Worm (Caenorhabditis elegans): Measurements from ENCODE around the gene haf-8.

haf-8 gene

DNA sequence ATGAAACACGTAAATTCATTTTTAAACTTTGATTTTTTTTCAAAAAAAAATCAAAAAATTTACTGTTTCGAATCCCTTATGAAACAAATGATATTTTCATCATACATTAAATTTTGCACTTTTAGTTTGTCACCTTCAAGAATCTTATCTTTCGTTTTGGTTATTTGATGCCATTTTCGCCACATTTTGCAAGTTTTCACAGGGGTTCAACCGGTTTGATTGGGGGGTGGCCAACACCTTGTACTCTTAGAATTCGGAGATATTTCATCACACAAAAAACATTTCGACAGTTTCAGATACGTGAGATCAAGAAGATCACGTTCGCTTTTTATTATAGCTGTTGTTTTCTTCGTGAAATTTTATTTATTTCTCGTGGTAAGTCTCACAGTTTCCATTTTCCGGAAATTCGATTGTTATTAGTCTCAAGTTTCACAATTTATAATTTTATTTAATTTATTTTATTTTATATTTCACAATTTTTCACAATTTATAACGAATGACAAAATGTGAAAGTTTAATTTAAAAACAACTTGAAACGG lies 22.6 kb downstream of the haf-8 start, which contains the start of gene Y57G11C.31:
Y57G11C.31 (plus strand) TSS at position 276 of the 539 bp plus-strand sequence.
- TF ChIP-seq cnd-1 (tag; optimal IDR thresholded peaks at IDR 0.05), result no peak
- no peak for TF ChIP-seq flh-1 (GFP tag; optimal IDR thresholded peaks at IDR 0.05)
- TF ChIP-seq sptf-1 (tag; optimal IDR thresholded peaks at IDR 0.05), result no peak
- TF ChIP-seq unc-120 (tag; optimal IDR thresholded peaks at IDR 0.05; ENCODE audit: poor library complexity, severe bottlenecking), result no peak
- TF ChIP-seq pha-4 (tag; optimal IDR thresholded peaks at IDR 0.05), result no peak
- TF ChIP-seq unc-62 (GFP tag; optimal IDR thresholded peaks at IDR 0.05), result no peak
- TF ChIP-seq ceh-83 (GFP tag; optimal IDR thresholded peaks at IDR 0.05), result no peak
- no peak for TF ChIP-seq mep-1 (tag; optimal IDR thresholded peaks at IDR 0.05)
- TF ChIP-seq lin-32 (GFP tag; optimal IDR thresholded peaks at IDR 0.05), result no peak
- no peak for TF ChIP-seq blmp-1 (tag; optimal IDR thresholded peaks at IDR 0.05)
- no peak for TF ChIP-seq nhr-76 (tag; optimal IDR thresholded peaks at IDR 0.05)
- TF ChIP-seq nhr-28 (tag; optimal IDR thresholded peaks at IDR 0.05), result no peak
- no peak for TF ChIP-seq ztf-11 (tag; optimal IDR thresholded peaks at IDR 0.05)
- no peak for TF ChIP-seq bed-3 (GFP tag; optimal IDR thresholded peaks at IDR 0.05)
- TF ChIP-seq ceh-39 (tag; optimal IDR thresholded peaks at IDR 0.05), result no peak
- no peak for TF ChIP-seq hlh-1 (tag; optimal IDR thresholded peaks at IDR 0.05)
- TF ChIP-seq nhr-237 (tag; optimal IDR thresholded peaks at IDR 0.05), result no peak
- TF ChIP-seq nhr-2 (tag; optimal IDR thresholded peaks at IDR 0.05), result no peak
- no peak for TF ChIP-seq zip-8 (tag; optimal IDR thresholded peaks at IDR 0.05)
- TF ChIP-seq ham-2 (GFP tag; optimal IDR thresholded peaks at IDR 0.05), result no peak

DNA sequence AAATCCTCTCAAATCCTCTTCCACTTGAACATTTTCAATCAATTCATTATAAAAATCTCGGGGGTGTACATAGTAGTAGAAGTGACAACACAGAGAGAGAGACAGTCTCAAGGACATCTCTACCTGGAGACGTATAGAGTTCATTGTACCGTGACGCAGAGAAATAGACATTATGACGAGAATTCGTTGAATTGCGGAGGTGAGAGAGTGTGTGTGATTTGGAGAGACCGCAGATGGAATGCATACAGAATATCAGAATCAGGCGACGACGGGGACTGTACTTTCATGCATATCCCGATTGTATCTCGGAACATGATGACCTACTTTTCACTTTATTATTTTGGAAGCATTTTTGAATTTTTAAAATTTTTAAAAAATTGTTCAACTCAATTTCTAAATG lies 24.0 kb downstream of the haf-8 start:
- TF ChIP-seq elt-1 (tag; optimal IDR thresholded peaks at IDR 0.05; ENCODE audit: borderline replicate concordance, insufficient read depth) (peak; percentile 32), nhr-2 (tag; optimal IDR thresholded peaks at IDR 0.05) (no peak)

DNA sequence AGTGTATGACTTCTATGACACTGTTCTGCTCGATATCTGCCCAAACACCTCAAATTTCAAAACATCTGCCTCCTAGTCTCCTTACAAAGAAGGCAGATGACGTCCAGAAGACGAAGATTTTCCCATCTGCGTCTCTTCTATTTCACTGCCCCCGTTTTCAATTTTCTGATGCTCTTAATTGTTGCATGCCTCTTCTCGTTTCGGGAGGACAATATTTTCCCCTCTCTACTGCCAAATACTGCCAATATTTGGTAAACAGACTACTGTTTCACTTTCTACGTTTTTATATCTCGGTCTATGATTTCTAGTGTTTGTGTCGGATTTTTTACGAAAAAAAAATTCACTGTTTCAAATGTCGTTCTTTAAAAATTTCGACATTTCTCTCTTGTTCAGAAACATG lies 38.4 kb downstream of the haf-8 start:
- TF ChIP-seq pha-4 (tag; optimal IDR thresholded peaks at IDR 0.05) (no peak), ces-1 (GFP tag; optimal IDR thresholded peaks at IDR 0.05) (peak; percentile 61)

DNA sequence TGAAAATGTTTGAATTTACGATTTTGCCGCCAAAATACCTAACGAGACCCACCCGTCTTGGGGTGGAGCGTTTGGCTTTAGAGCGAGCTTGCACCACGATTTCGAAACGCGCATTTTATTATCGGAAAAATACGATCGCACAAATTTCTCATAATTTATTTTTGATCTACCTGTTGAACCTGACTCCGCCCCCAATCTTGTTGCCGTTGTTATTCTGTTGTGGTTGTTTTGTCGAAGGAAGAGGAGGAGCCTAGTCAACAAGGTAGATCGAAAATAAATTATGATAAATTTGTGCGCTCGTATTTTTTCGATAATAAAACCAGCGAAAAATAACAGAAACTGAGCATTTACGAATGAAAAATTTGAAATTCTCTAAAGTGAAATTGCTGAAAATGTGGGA lies 40.8 kb downstream of the haf-8 start:
- TF ChIP-seq nhr-2 (tag; optimal IDR thresholded peaks at IDR 0.05), result no peak
- no peak for TF ChIP-seq elt-1 (tag; optimal IDR thresholded peaks at IDR 0.05; ENCODE audit: borderline replicate concordance, insufficient read depth)
- TF ChIP-seq unc-62 (GFP tag; optimal IDR thresholded peaks at IDR 0.05), result no peak
- no peak for TF ChIP-seq ceh-43 (GFP tag; optimal IDR thresholded peaks at IDR 0.05)
- TF ChIP-seq mls-2 (tag; optimal IDR thresholded peaks at IDR 0.05), result no peak
- TF ChIP-seq drap-1 (GFP tag; optimal IDR thresholded peaks at IDR 0.05), result no peak
- TF ChIP-seq sem-2 (GFP tag; optimal IDR thresholded peaks at IDR 0.05), result no peak
- no peak for TF ChIP-seq snpc-4 (tag; optimal IDR thresholded peaks at IDR 0.05)
- TF ChIP-seq nhr-28 (tag; optimal IDR thresholded peaks at IDR 0.05), result no peak
- no peak for TF ChIP-seq nhr-12 (tag; optimal IDR thresholded peaks at IDR 0.05)
- no peak for TF ChIP-seq tbx-8 (GFP tag; optimal IDR thresholded peaks at IDR 0.05)
- no peak for TF ChIP-seq unc-39 (tag; optimal IDR thresholded peaks at IDR 0.05)
- TF ChIP-seq elt-3 (tag; optimal IDR thresholded peaks at IDR 0.05), result no peak
- TF ChIP-seq sptf-1 (tag; optimal IDR thresholded peaks at IDR 0.05), result no peak
- TF ChIP-seq cnd-1 (tag; optimal IDR thresholded peaks at IDR 0.05), result no peak
- no peak for TF ChIP-seq lin-13 (tag; optimal IDR thresholded peaks at IDR 0.05)
- TF ChIP-seq nhr-76 (tag; optimal IDR thresholded peaks at IDR 0.05), result no peak

DNA sequence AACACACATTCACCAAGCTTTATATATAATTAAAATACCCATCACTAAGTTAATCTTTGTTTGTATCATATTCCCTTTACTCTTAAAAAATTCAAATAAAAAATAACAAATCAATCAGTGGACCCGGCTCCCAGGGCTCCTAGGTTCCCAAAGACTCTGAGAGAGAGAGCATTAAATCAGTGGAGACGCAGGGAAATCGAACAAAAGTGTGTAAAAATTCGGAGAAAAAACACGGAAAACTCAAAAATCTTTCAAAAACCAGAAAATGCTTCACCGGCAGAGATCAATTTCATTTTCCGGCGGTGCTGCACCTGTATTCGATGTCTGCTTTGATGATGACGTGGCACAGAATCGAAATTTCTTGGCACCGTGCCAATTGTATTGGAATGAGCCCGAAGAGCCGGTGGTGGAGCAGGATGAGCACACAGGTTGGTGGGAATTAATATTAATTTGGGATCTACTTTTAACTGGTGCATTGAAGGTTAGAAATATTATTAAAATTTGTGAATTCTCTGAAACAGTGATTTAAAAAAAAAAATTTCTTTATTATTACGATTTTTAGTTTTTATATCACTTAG lies 41.6 kb downstream of the haf-8 start, which contains the start of gene anoh-2:
anoh-2 (plus strand) TSS at position 255 of the 578 bp plus-strand sequence.
- TF ChIP-seq unc-62 (GFP tag; optimal IDR thresholded peaks at IDR 0.05) (no peak), lin-13 (tag; optimal IDR thresholded peaks at IDR 0.05) (no peak), nhr-76 (tag; optimal IDR thresholded peaks at IDR 0.05) (no peak), pha-4 (tag; optimal IDR thresholded peaks at IDR 0.05) (no peak), mls-2 (tag; optimal IDR thresholded peaks at IDR 0.05) (no peak), ces-1 (GFP tag; optimal IDR thresholded peaks at IDR 0.05) (no peak), sem-2 (GFP tag; optimal IDR thresholded peaks at IDR 0.05) (no peak), ztf-11 (tag; optimal IDR thresholded peaks at IDR 0.05) (no peak), cnd-1 (tag; optimal IDR thresholded peaks at IDR 0.05) (no peak), zip-8 (tag; optimal IDR thresholded peaks at IDR 0.05) (no peak), mep-1 (tag; optimal IDR thresholded peaks at IDR 0.05) (no peak)
